Worm (Caenorhabditis elegans) whole organism, L4 larva: ENCODE measurements around the gene pitp-1.

Source experiments
- T26A8.4 ChIP-seq: fragments of 200-800 bp; sonication (Bioruptor generic); IDR thresholded peaks from 2 replicates; pipeline ENCODE4 v1.3.6; 2022; ENCODE audit warnings: missing genetic modification characterization, missing compliant biosample characterization
- Y48G9A.11 ChIP-seq: fragments of 200-800 bp; sonication (Bioruptor generic); IDR thresholded peaks from 2 replicates; pipeline ENCODE4 v1.3.6; 2022; ENCODE audit warnings: missing genetic modification reagents, missing genetic modification characterization, missing compliant biosample characterization
- Y5F2A.4 ChIP-seq: fragments of 200-800 bp; sonication (Bioruptor generic); optimal IDR thresholded peaks from 2 replicates; lab custom pipeline; 2018; ENCODE audit warnings: mild to moderate bottlenecking, missing genetic modification characterization, missing compliant biosample characterization
- Y75B8A.6 ChIP-seq: fragments of 200-800 bp; sonication (Bioruptor generic); IDR thresholded peaks from 2 replicates; pipeline ENCODE4 v1.3.6; 2022; ENCODE audit warnings: missing genetic modification reagents, missing genetic modification characterization, missing compliant biosample characterization
- aha-1 ChIP-seq: fragments of 150-350 bp; peaks from one replicate; lab custom pipeline; 2014; ENCODE audit warnings: missing biosample characterization, missing genetic modification characterization
- arid-1 ChIP-seq: fragments of 200-800 bp; sonication (Bioruptor generic); conservative IDR thresholded peaks from 2 replicates; pipeline ENCODE4 v1.3.6; 2022; ENCODE audit warnings: missing genetic modification reagents, missing genetic modification characterization, missing compliant biosample characterization
- ceh-20 ChIP-seq: fragments of 200-800 bp; sonication (Bioruptor generic); IDR thresholded peaks from 2 replicates; pipeline ENCODE4 v1.3.6; 2022; ENCODE audit warnings: missing genetic modification reagents, missing genetic modification characterization, missing compliant biosample characterization
- ceh-28 ChIP-seq: fragments of 150-350 bp; optimal IDR thresholded peaks from 2 replicates; lab custom pipeline; 2014; ENCODE audit warnings: missing biosample characterization, missing genetic modification reagents, missing genetic modification characterization
- daf-16 ChIP-seq, 3 experiments: sonication (generic microtip); optimal IDR thresholded peaks; 2 replicates each; lab custom pipeline; 2016 to 2017; ENCODE audit warnings: missing genetic modification characterization in 3 of 3, missing genetic modification reagents in 3 of 3, mild to moderate bottlenecking in 2 of 3, missing compliant biosample characterization in 2 of 3, missing biosample characterization in 1 of 3, moderate library complexity in 1 of 3
- egl-43 ChIP-seq: fragments of 200-800 bp; sonication (Bioruptor generic); IDR thresholded peaks from 2 replicates; pipeline ENCODE4 v1.3.6; 2022; ENCODE audit warnings: missing genetic modification reagents, missing genetic modification characterization, missing compliant biosample characterization
- fos-1 ChIP-seq: fragments of 150-350 bp; optimal IDR thresholded peaks from 2 replicates; lab custom pipeline; 2014; ENCODE audit warnings: missing biosample characterization, missing genetic modification characterization
- hlh-11 ChIP-seq: fragments of 200-800 bp; sonication (Bioruptor generic); optimal IDR thresholded peaks from 2 replicates; lab custom pipeline; 2018; ENCODE audit warnings: mild to moderate bottlenecking, missing genetic modification characterization, missing compliant biosample characterization
- lim-7 ChIP-seq: fragments of 200-800 bp; sonication (Bioruptor generic); IDR thresholded peaks from 2 replicates; pipeline ENCODE4 v1.3.6; 2022; ENCODE audit warnings: missing genetic modification characterization, missing compliant biosample characterization
- lin-13 ChIP-seq: fragments of 150-350 bp; optimal IDR thresholded peaks from 2 replicates; lab custom pipeline; 2014; ENCODE audit warnings: missing biosample characterization, missing genetic modification reagents, missing genetic modification characterization
- lin-38 ChIP-seq: fragments of 200-800 bp; sonication (Bioruptor generic); IDR thresholded peaks from 2 replicates; pipeline ENCODE4 v1.3.6; 2022; ENCODE audit warnings: missing genetic modification reagents, missing genetic modification characterization, missing compliant biosample characterization
- lin-39 ChIP-seq: fragments of 150-350 bp; optimal IDR thresholded peaks from 2 replicates; lab custom pipeline; 2014; ENCODE audit warnings: missing biosample characterization, missing genetic modification reagents, missing genetic modification characterization
- lsy-2 ChIP-seq, 2 experiments: fragments of 150-350 bp in 1 of 2; sonication (generic microtip) in 1 of 2; optimal IDR thresholded peaks; 2 replicates each; lab custom pipeline; 2014 to 2017; ENCODE audit warnings: missing biosample characterization in 2 of 2, missing genetic modification characterization in 2 of 2
- mep-1 ChIP-seq: fragments of 150-350 bp; sonication (generic microtip); optimal IDR thresholded peaks from 3 replicates; lab custom pipeline; 2014; ENCODE audit warnings: missing biosample characterization, missing genetic modification characterization
- nhr-102 ChIP-seq: sonication (generic microtip); optimal IDR thresholded peaks from 2 replicates; lab custom pipeline; 2016; ENCODE audit warnings: mild to moderate bottlenecking, missing genetic modification characterization, moderate library complexity, missing compliant biosample characterization
- nhr-11 ChIP-seq: fragments of 150-350 bp; optimal IDR thresholded peaks from 2 replicates; lab custom pipeline; 2014; ENCODE audit warnings: missing biosample characterization, missing genetic modification characterization
- nhr-28 ChIP-seq: fragments of 150-350 bp; optimal IDR thresholded peaks from 2 replicates; lab custom pipeline; 2014; ENCODE audit warnings: missing biosample characterization, missing genetic modification characterization
- pqm-1 ChIP-seq: sonication (generic microtip); optimal IDR thresholded peaks from 2 replicates; lab custom pipeline; 2017; ENCODE audit warnings: missing biosample characterization, missing genetic modification characterization
- set-16 ChIP-seq: fragments of 200-800 bp; sonication (Bioruptor generic); IDR thresholded peaks from 2 replicates; pipeline ENCODE4 v1.3.6; 2022; ENCODE audit warnings: missing genetic modification reagents, missing genetic modification characterization, missing compliant biosample characterization
- skn-1 ChIP-seq: fragments of 150-350 bp; optimal IDR thresholded peaks from 2 replicates; lab custom pipeline; 2014; ENCODE audit warnings: missing biosample characterization, missing genetic modification characterization
- snpc-1.2 ChIP-seq: fragments of 200-800 bp; sonication (Bioruptor generic); IDR thresholded peaks from 2 replicates; pipeline ENCODE4 v1.3.6; 2022; ENCODE audit warnings: missing genetic modification reagents, missing genetic modification characterization, missing compliant biosample characterization
- spr-1 ChIP-seq: sonication (generic microtip); optimal IDR thresholded peaks from 2 replicates; lab custom pipeline; 2016; ENCODE audit warnings: mild to moderate bottlenecking, missing genetic modification characterization, missing compliant biosample characterization
- tra-1 ChIP-seq: fragments of 200-800 bp; sonication (Bioruptor generic); IDR thresholded peaks from 2 replicates; pipeline ENCODE4 v1.3.6; 2022; ENCODE audit warnings: missing genetic modification reagents, missing genetic modification characterization, missing compliant biosample characterization
- unc-62 ChIP-seq, 3 experiments: fragments of 150-350 bp in 1 of 3; sonication (generic microtip); optimal IDR thresholded peaks in 2 of 3; peaks in 1 of 3; 1 replicate in 1 of 3; 2 replicates in 2 of 3; lab custom pipeline; 2014 to 2017; ENCODE audit warnings: missing biosample characterization in 3 of 3, missing genetic modification characterization in 3 of 3, missing genetic modification reagents in 3 of 3, missing genotype in 1 of 3
- zfp-2 ChIP-seq: sonication (generic microtip); optimal IDR thresholded peaks from 2 replicates; lab custom pipeline; 2016; ENCODE audit warnings: mild to moderate bottlenecking, missing genetic modification characterization, missing compliant biosample characterization
- zfp-3 ChIP-seq: fragments of 200-800 bp; sonication (Bioruptor generic); conservative IDR thresholded peaks from 2 replicates; pipeline ENCODE4 v1.3.6; 2022; ENCODE audit warnings: missing genetic modification reagents, missing genetic modification characterization, missing compliant biosample characterization
- ztf-7 ChIP-seq: fragments of 150-350 bp; optimal IDR thresholded peaks from 2 replicates; lab custom pipeline; 2014; ENCODE audit warnings: missing biosample characterization, missing genetic modification characterization

The pitp-1 gene

ce11 chrIII:3553349-3553748 is 23.8 kb upstream of the pitp-1 start, which contains the start of gene C54C6.4:
Gene C54C6.4 (plus strand): TSS chrIII:3553649.
- TF ChIP-seq lin-38 (GFP tag; lab: Robert Waterston, UW) (no peak), mep-1 (tag; lab: Kevin White, UChicago) (no peak), unc-62 (GFP tag; optimal IDR thresholded peaks at IDR 0.05 in 1 of 2; lab: Kevin White, UChicago) (no peak), unc-62 (tag; optimal IDR thresholded peaks at IDR 0.05; lab: Kevin White, UChicago) (no peak), hlh-11 (tag; lab: Kevin White, UChicago) (no peak), arid-1 (GFP tag; lab: Robert Waterston, UW) (no peak), ceh-28 (tag; lab: Kevin White, UChicago) (no peak), set-16 (GFP tag; lab: Robert Waterston, UW) (no peak), Y48G9A.11 (no peak), T26A8.4 (GFP tag; lab: Robert Waterston, UW) (no peak), egl-43 (GFP tag; lab: Robert Waterston, UW) (no peak), spr-1 (tag; lab: Kevin White, UChicago) (no peak), Y5F2A.4 (GFP tag; lab: Kevin White, UChicago) (no peak), nhr-102 (tag; lab: Kevin White, UChicago) (no peak), skn-1 (no peak)

- TF ChIP-seq zfp-2 (tag; lab: Kevin White, UChicago) (no peak), lsy-2 (tag; optimal IDR thresholded peaks at IDR 0.05; lab: Kevin White, UChicago) (no peak), aha-1 (tag; lab: Kevin White, UChicago) (peak; percentile 84), Y75B8A.6 (GFP tag; lab: Robert Waterston, UW) (no peak), tra-1 (GFP tag; lab: Robert Waterston, UW) (no peak)
- TF ChIP-seq, all 104 proteins: peak for 1
Observed at ce11 chrIII:3550364-3550763, 20.8 kb upstream of the pitp-1 start.

ce11 chrIII:3549750-3550149 is 20.2 kb upstream of the pitp-1 start, which contains the start of gene C54C6.5:
Gene C54C6.5 (minus strand): TSS chrIII:3549850.
- TF ChIP-seq lin-38 (GFP tag; lab: Robert Waterston, UW), result no peak
- TF ChIP-seq ceh-28 (tag; lab: Kevin White, UChicago), result no peak
- TF ChIP-seq ceh-20 (GFP tag; lab: Robert Waterston, UW), result no peak

ce11 chrIII:3548017-3548416 is 18.4 kb upstream of the pitp-1 start, which contains the start of gene C54C6.11:
Gene C54C6.11 (plus strand): TSS chrIII:3548317.
- TF ChIP-seq zfp-3 (GFP tag; lab: Robert Waterston, UW) (no peak), unc-62 (GFP tag; optimal IDR thresholded peaks at IDR 0.05 in 1 of 2; lab: Kevin White, UChicago) (peak in 1 of 2 experiments; percentile 51), unc-62 (tag; optimal IDR thresholded peaks at IDR 0.05; lab: Kevin White, UChicago) (no peak)

ce11 chrIII:3546323-3546722 is 16.7 kb upstream of the pitp-1 start, which contains the start of gene C54C6.7:
Gene C54C6.7 (minus strand): TSS chrIII:3546423.
- TF ChIP-seq nhr-102 (tag; lab: Kevin White, UChicago) (no peak), nhr-28 (peak; percentile 21), nhr-11 (tag; lab: Kevin White, UChicago) (no peak), pqm-1 (tag; lab: Kevin White, UChicago) (peak; percentile 60), lim-7 (GFP tag; lab: Robert Waterston, UW) (no peak), lin-39 (tag; lab: Kevin White, UChicago) (no peak), zfp-3 (GFP tag; lab: Robert Waterston, UW) (no peak), snpc-1.2 (no peak), daf-16 (GFP tag; optimal IDR thresholded peaks at IDR 0.05; lab: Kevin White, UChicago) (no peak), daf-16 (tag; optimal IDR thresholded peaks at IDR 0.05; lab: Kevin White, UChicago) (peak; percentile 30), lin-13 (GFP tag; lab: Kevin White, UChicago) (no peak)
- TF ChIP-seq, all 104 proteins: peak for 3

ce11 chrIII:3543071-3543470 is 13.5 kb upstream of the pitp-1 start:
- TF ChIP-seq lsy-2 (tag; optimal IDR thresholded peaks at IDR 0.05; lab: Kevin White, UChicago) (peak in 1 of 2 experiments; percentile 7), egl-43 (GFP tag; lab: Robert Waterston, UW) (no peak), aha-1 (tag; lab: Kevin White, UChicago) (peak; percentile 44), ztf-7 (tag; lab: Kevin White, UChicago) (no peak), fos-1 (no peak), Y5F2A.4 (GFP tag; lab: Kevin White, UChicago) (no peak), unc-62 (GFP tag; optimal IDR thresholded peaks at IDR 0.05 in 1 of 2; lab: Kevin White, UChicago) (peak in 1 of 2 experiments; percentile 44), unc-62 (tag; optimal IDR thresholded peaks at IDR 0.05; lab: Kevin White, UChicago) (no peak)
